Worm (Caenorhabditis elegans): ENCODE data around the gene F56A8.9.
"Not testable (repeated sequence)": the region's sequence is repeated elsewhere in the genome, so short reads cannot be mapped to it uniquely, and the experiment has no call there.

The F56A8.9 gene

ce11 chrIII:13277881-13278500, 23.5 kb downstream of the F56A8.9 start:
- TF ChIP-seq ets-4 (GFP tag; optimal IDR thresholded peaks at IDR 0.05) (no peak), lin-35 (GFP tag; optimal IDR thresholded peaks at IDR 0.05) (peak in 1 of 3 experiments; percentile 44), cebp-1 (GFP tag; IDR thresholded peaks at IDR 0.05) (peak; percentile 57; the same call in 1 of the 2 replicates), cebp-1 (tag; optimal IDR thresholded peaks at IDR 0.05) (peak; percentile 95)

- TF ChIP-seq lsy-27 (tag; optimal IDR thresholded peaks at IDR 0.05; ENCODE audit: borderline replicate concordance, insufficient read depth) (no peak), mes-4 (tag; optimal IDR thresholded peaks at IDR 0.05) (no peak), F37B4.10 (GFP tag; IDR thresholded peaks at IDR 0.05) (no peak), snpc-1.3 (tag; optimal IDR thresholded peaks at IDR 0.05; ENCODE audit: insufficient read depth) (no peak), ceh-100 (GFP tag; IDR thresholded peaks at IDR 0.05) (no peak), snpc-1.1 (tag; optimal IDR thresholded peaks at IDR 0.05; ENCODE audit: insufficient read depth) (no peak), nhr-120 (GFP tag; IDR thresholded peaks at IDR 0.05) (no peak), gei-17 (GFP tag; optimal IDR thresholded peaks at IDR 0.05) (no peak), madf-8 (GFP tag; conservative IDR thresholded peaks at IDR 0.05) (no peak), zim-3 (tag; optimal IDR thresholded peaks at IDR 0.05) (no peak), lir-1 (GFP tag; conservative IDR thresholded peaks at IDR 0.05) (no peak)
These were observed 30.9 kb downstream of the F56A8.9 start, which contains the start of gene F56A8.8 for ce11 chrIII:13285421-13285820. F56A8.8 (plus strand) TSS chrIII:13285721.

ce11 chrIII:13292971-13293514, 38.6 kb downstream of the F56A8.9 start, which contains the start of gene set-25:
set-25 (minus strand) TSS chrIII:13293090.
- TF ChIP-seq hmg-1.2 (GFP tag; IDR thresholded peaks at IDR 0.05): 0 out of 2 replicates have a peak, but pooled peaks have one; percentile 17
- TF ChIP-seq C06A6.2 (GFP tag; conservative IDR thresholded peaks at IDR 0.05): peak; percentile 93
- peak; percentile 68 for TF ChIP-seq dox-1 (GFP tag; IDR thresholded peaks at IDR 0.05)
- TF ChIP-seq cebp-1 (GFP tag; IDR thresholded peaks at IDR 0.05); rpc-1 (tag; optimal IDR thresholded peaks at IDR 0.05): not testable (repeated sequence)
- TF ChIP-seq cebp-1 (tag; optimal IDR thresholded peaks at IDR 0.05): peak; percentile 4
- TF ChIP-seq rpc-1 (optimal IDR thresholded peaks at IDR 0.05): peak; percentile 28
- peak; percentile 27; the same call in 1 of the 2 replicates for TF ChIP-seq egl-44 (GFP tag; IDR thresholded peaks at IDR 0.05)
- peak; percentile 63 for TF ChIP-seq mcd-1 (GFP tag; IDR thresholded peaks at IDR 0.05)
- TF ChIP-seq attf-5 (GFP tag; optimal IDR thresholded peaks at IDR 0.05): peak; percentile 52
- TF ChIP-seq ceh-100 (GFP tag; IDR thresholded peaks at IDR 0.05): peak; percentile 58; the same call in 1 of the 2 replicates

ce11 chrIII:13296289-13296874, 41.9 kb downstream of the F56A8.9 start, which contains the start of gene npp-18:
npp-18 (plus strand) TSS chrIII:13296853.
- peak; percentile 82 for TF ChIP-seq Y95B8A.8 (GFP tag; IDR thresholded peaks at IDR 0.05)
- peak; percentile 66 for TF ChIP-seq madf-6 (GFP tag; IDR thresholded peaks at IDR 0.05)
- 0 out of 2 replicates have a peak, but pooled peaks have one; percentile 20 for TF ChIP-seq bed-2 (GFP tag; IDR thresholded peaks at IDR 0.05)
- TF ChIP-seq B0019.2 (GFP tag; conservative IDR thresholded peaks at IDR 0.05): 0 out of 2 replicates have a peak, but pooled peaks have one; percentile 35
- peak; percentile 99 for TF ChIP-seq C06A6.2 (GFP tag; conservative IDR thresholded peaks at IDR 0.05)
- TF ChIP-seq cebp-1 (GFP tag; IDR thresholded peaks at IDR 0.05): peak; percentile 55; the same call in 1 of the 2 replicates
- TF ChIP-seq cebp-1 (tag; optimal IDR thresholded peaks at IDR 0.05): not testable (repeated sequence)
- TF ChIP-seq hsf-1 (GFP tag; IDR thresholded peaks at IDR 0.05): 0 out of 2 replicates have a peak, but pooled peaks have one; percentile 5
- TF ChIP-seq Y79H2A.3 (GFP tag; conservative IDR thresholded peaks at IDR 0.05): peak; percentile 71; the same call in 1 of the 2 replicates
- peak; percentile 88 for TF ChIP-seq Y53G8AR.9 (GFP tag; conservative IDR thresholded peaks at IDR 0.05)
- peak; percentile 15 for TF ChIP-seq dpl-1 (GFP tag; optimal IDR thresholded peaks at IDR 0.05)
- peak; percentile 15 for TF ChIP-seq lsl-1 (GFP tag; optimal IDR thresholded peaks at IDR 0.05)
- TF ChIP-seq snpc-1.3 (tag; optimal IDR thresholded peaks at IDR 0.05; ENCODE audit: insufficient read depth): peak; percentile 21
- TF ChIP-seq lin-35 (GFP tag; optimal IDR thresholded peaks at IDR 0.05): peak in 1 of 3 experiments; percentile 81
- TF ChIP-seq efl-1 (GFP tag; optimal IDR thresholded peaks at IDR 0.05): peak; percentile 43
- peak; percentile 54; the same call in 1 of the 2 replicates for TF ChIP-seq ceh-91 (GFP tag; IDR thresholded peaks at IDR 0.05)
- peak; percentile 93 for TF ChIP-seq dox-1 (GFP tag; IDR thresholded peaks at IDR 0.05)
- 0 out of 2 replicates have a peak, but pooled peaks have one; percentile 31 for TF ChIP-seq let-526 (GFP tag; IDR thresholded peaks at IDR 0.05)
- peak; percentile 65 for TF ChIP-seq lin-26 (GFP tag; IDR thresholded peaks at IDR 0.05)
- 0 out of 2 replicates have a peak, but pooled peaks have one; percentile 9 for TF ChIP-seq C17E4.6 (GFP tag; IDR thresholded peaks at IDR 0.05)
- TF ChIP-seq K11D2.4 (GFP tag; IDR thresholded peaks at IDR 0.05): peak; percentile 83
- TF ChIP-seq ceh-100 (GFP tag; IDR thresholded peaks at IDR 0.05): peak; percentile 78
- TF ChIP-seq pbrm-1 (GFP tag; IDR thresholded peaks at IDR 0.05): peak; percentile 84

All from whole organism, young adult.